Comparison of ENCODE assay signal across 2 fruit fly cellular contexts in genomic region chr3L:5834245-5834644, dm6.
TF ChIP-seq lines count a peak whose summit lies in the region.

No protein-coding gene starts in this region.

TF ChIP-seq in whole organism, embryonic, 481 proteins besides CTCF, POLR2A, EP300 and RAD21 (continued from another document and continues in another):
- TF ChIP-seq yki (optimal IDR thresholded peaks at IDR 0.05; lab: Kevin White, UChicago) (no peak), CG11696 (GFP tag; IDR thresholded peaks at IDR 0.05; lab: Robert Waterston, UW) (no peak), CG14014 (GFP tag; IDR thresholded peaks at IDR 0.05; lab: Robert Waterston, UW) (no peak), CG14667 (GFP tag; IDR thresholded peaks at IDR 0.05; lab: Robert Waterston, UW) (no peak), chn (GFP tag; optimal IDR thresholded peaks at IDR 0.05; lab: Kevin White, UChicago) (peak; percentile 16), hth (optimal IDR thresholded peaks at IDR 0.05; lab: Kevin White, UChicago) (no peak), CG2875 (GFP tag; optimal IDR thresholded peaks at IDR 0.05; lab: Kevin White, UChicago) (peak; percentile 2), CG17361 (GFP tag; IDR thresholded peaks at IDR 0.05; lab: Robert Waterston, UW) (no peak), shn (GFP tag; optimal IDR thresholded peaks at IDR 0.05; lab: Kevin White, UChicago) (no peak), nmo (GFP tag; optimal IDR thresholded peaks at IDR 0.05; lab: Kevin White, UChicago) (peak; percentile 18), CG6791 (GFP tag; IDR thresholded peaks at IDR 0.05; lab: Robert Waterston, UW; ENCODE audit: partially characterized antibody) (no peak), CG2712 (tag; optimal IDR thresholded peaks at IDR 0.05; lab: Kevin White, UChicago) (peak; percentile 12), eve (GFP tag; optimal IDR thresholded peaks at IDR 0.05; lab: Kevin White, UChicago) (no peak), CG30431 (GFP tag; optimal IDR thresholded peaks at IDR 0.05; lab: Kevin White, UChicago) (peak; percentile 28), CG3281 (GFP tag; optimal IDR thresholded peaks at IDR 0.05; lab: Kevin White, UChicago) (no peak), CG10321 (GFP tag; IDR thresholded peaks at IDR 0.05; lab: Robert Waterston, UW) (no peak), CG11560 (tag; IDR thresholded peaks at IDR 0.05; lab: Robert Waterston, UW) (no peak), CG2120 (GFP tag; optimal IDR thresholded peaks at IDR 0.05; lab: Kevin White, UChicago) (no peak), cg (GFP tag; optimal IDR thresholded peaks at IDR 0.05; lab: Kevin White, UChicago) (no peak), kah (GFP tag; optimal IDR thresholded peaks at IDR 0.05; lab: Kevin White, UChicago) (no peak), sens-2 (GFP tag; IDR thresholded peaks at IDR 0.05; lab: Robert Waterston, UW) (peak; percentile 38; the same call in 1 of the 2 replicates), ranshi (GFP tag; IDR thresholded peaks at IDR 0.05; lab: Robert Waterston, UW) (no peak), CrebB (tag; optimal IDR thresholded peaks at IDR 0.05; lab: Kevin White, UChicago) (no peak), luna (GFP tag; optimal IDR thresholded peaks at IDR 0.05; lab: Kevin White, UChicago) (no peak), YL-1 (GFP tag; optimal IDR thresholded peaks at IDR 0.05; lab: Kevin White, UChicago) (no peak), tgo (GFP tag; IDR thresholded peaks at IDR 0.05; lab: Robert Waterston, UW) (peak; percentile 31; the same call in 1 of the 3 replicates), onecut (GFP tag; IDR thresholded peaks at IDR 0.05; lab: Robert Waterston, UW) (no peak), ara (GFP tag; IDR thresholded peaks at IDR 0.05; lab: Robert Waterston, UW) (peak; percentile 43; the same call in 1 of the 2 replicates), CG14860 (GFP tag; IDR thresholded peaks at IDR 0.05; lab: Robert Waterston, UW; ENCODE audit: partially characterized antibody) (no peak), CG7786 (GFP tag; optimal IDR thresholded peaks at IDR 0.05; lab: Kevin White, UChicago) (no peak), CG1233 (GFP tag; optimal IDR thresholded peaks at IDR 0.05; lab: Kevin White, UChicago) (no peak), Kr (GFP tag; optimal IDR thresholded peaks at IDR 0.05; lab: Kevin White, UChicago) (no peak), CG5245 (GFP tag; optimal IDR thresholded peaks at IDR 0.05; lab: Kevin White, UChicago) (no peak), tin (GFP tag; optimal IDR thresholded peaks at IDR 0.05; lab: Kevin White, UChicago) (no peak), CG31441 (GFP tag; IDR thresholded peaks at IDR 0.05; lab: Robert Waterston, UW) (no peak), ash1 (GFP tag; optimal IDR thresholded peaks at IDR 0.05; lab: Kevin White, UChicago) (no peak), CG1792 (GFP tag; optimal IDR thresholded peaks at IDR 0.05; lab: Kevin White, UChicago) (no peak), crp (GFP tag; optimal IDR thresholded peaks at IDR 0.05; lab: Kevin White, UChicago) (no peak), E2f2 (GFP tag; IDR thresholded peaks at IDR 0.05; lab: Robert Waterston, UW) (no peak), btn (GFP tag; optimal IDR thresholded peaks at IDR 0.05; lab: Kevin White, UChicago) (no peak), bbx (GFP tag; IDR thresholded peaks at IDR 0.05; lab: Robert Waterston, UW; ENCODE audit: partially characterized antibody) (no peak), CG9215 (GFP tag; IDR thresholded peaks at IDR 0.05; lab: Robert Waterston, UW) (no peak), Xrp1 (GFP tag; IDR thresholded peaks at IDR 0.05; lab: Robert Waterston, UW) (no peak), Scr (GFP tag; IDR thresholded peaks at IDR 0.05; lab: Robert Waterston, UW; ENCODE audit: partially characterized antibody) (no peak), gem (tag; optimal IDR thresholded peaks at IDR 0.05; lab: Kevin White, UChicago) (peak; percentile 31), CG15269 (tag; optimal IDR thresholded peaks at IDR 0.05; lab: Kevin White, UChicago) (no peak), zfh2 (GFP tag; optimal IDR thresholded peaks at IDR 0.05; lab: Kevin White, UChicago) (no peak), trh (GFP tag; optimal IDR thresholded peaks at IDR 0.05; lab: Kevin White, UChicago) (no peak), MBD-R2 (GFP tag; IDR thresholded peaks at IDR 0.05; lab: Robert Waterston, UW) (no peak), Dfd (GFP tag; optimal IDR thresholded peaks at IDR 0.05; lab: Kevin White, UChicago) (no peak), CG12942 (GFP tag; optimal IDR thresholded peaks at IDR 0.05; lab: Kevin White, UChicago) (peak; percentile 3), Mes4 (GFP tag; optimal IDR thresholded peaks at IDR 0.05; lab: Kevin White, UChicago) (no peak), maf-S (GFP tag; optimal IDR thresholded peaks at IDR 0.05; lab: Kevin White, UChicago) (no peak), wek (GFP tag; optimal IDR thresholded peaks at IDR 0.05; lab: Kevin White, UChicago) (no peak), ham (GFP tag; IDR thresholded peaks at IDR 0.05; lab: Robert Waterston, UW) (no peak), Abd-B (GFP tag; optimal IDR thresholded peaks at IDR 0.05; lab: Kevin White, UChicago) (no peak), CG4282 (GFP tag; optimal IDR thresholded peaks at IDR 0.05; lab: Kevin White, UChicago) (no peak), CG7839 (tag; optimal IDR thresholded peaks at IDR 0.05; lab: Kevin White, UChicago) (peak; percentile 16), CG9797 (GFP tag; optimal IDR thresholded peaks at IDR 0.05; lab: Kevin White, UChicago) (no peak), CG15073 (GFP tag; optimal IDR thresholded peaks at IDR 0.05; lab: Kevin White, UChicago) (no peak), Fer1 (GFP tag; optimal IDR thresholded peaks at IDR 0.05; lab: Kevin White, UChicago) (no peak), caup (GFP tag; optimal IDR thresholded peaks at IDR 0.05; lab: Kevin White, UChicago; ENCODE audit: severe bottlenecking) (no peak), CG8478 (optimal IDR thresholded peaks at IDR 0.05; lab: Kevin White, UChicago) (no peak), CG10267 (tag; optimal IDR thresholded peaks at IDR 0.05; lab: Kevin White, UChicago) (no peak), Hr39 (optimal IDR thresholded peaks at IDR 0.05; lab: Kevin White, UChicago) (no peak), Xbp1 (GFP tag; optimal IDR thresholded peaks at IDR 0.05; lab: Kevin White, UChicago) (peak; percentile 37), Sox102F (GFP tag; optimal IDR thresholded peaks at IDR 0.05; lab: Kevin White, UChicago) (peak; percentile 61), Spps (tag; optimal IDR thresholded peaks at IDR 0.05; lab: Kevin White, UChicago) (no peak), Hmx (GFP tag; optimal IDR thresholded peaks at IDR 0.05; lab: Kevin White, UChicago) (no peak)

TF ChIP-seq in whole organism, prepupa, 60 proteins besides CTCF, POLR2A, EP300 and RAD21 (continued from another document):
- peak; percentile 79 for TF ChIP-seq CG11762 (GFP tag; optimal IDR thresholded peaks at IDR 0.05; lab: Kevin White, UChicago; ENCODE audit: insufficient read depth)
- TF ChIP-seq Ets21C (GFP tag; optimal IDR thresholded peaks at IDR 0.05; lab: Kevin White, UChicago) = peak; percentile 0
- no peak for TF ChIP-seq Blimp-1 (GFP tag; optimal IDR thresholded peaks at IDR 0.05; lab: Kevin White, UChicago)
- peak; percentile 34 for TF ChIP-seq Sox102F (GFP tag; optimal IDR thresholded peaks at IDR 0.05; lab: Kevin White, UChicago)
- TF ChIP-seq spab (GFP tag; optimal IDR thresholded peaks at IDR 0.05; lab: Kevin White, UChicago) = peak; percentile 80
- TF ChIP-seq CG11902 (GFP tag; optimal IDR thresholded peaks at IDR 0.05; lab: Kevin White, UChicago) = peak; percentile 33
- TF ChIP-seq Hr38 (GFP tag; optimal IDR thresholded peaks at IDR 0.05; lab: Kevin White, UChicago) = peak; percentile 91
- TF ChIP-seq Eip78C (GFP tag; lab: Kevin White, UChicago) = peak; percentile 95
- TF ChIP-seq CG1621 (tag; optimal IDR thresholded peaks at IDR 0.05; lab: Kevin White, UChicago) = peak; percentile 67
- TF ChIP-seq CG8632 (GFP tag; optimal IDR thresholded peaks at IDR 0.05; lab: Kevin White, UChicago) = peak; percentile 43
- TF ChIP-seq svp (GFP tag; lab: Kevin White, UChicago) = peak; percentile 82
- peak; percentile 62 for TF ChIP-seq topi (GFP tag; optimal IDR thresholded peaks at IDR 0.05; lab: Kevin White, UChicago)
- TF ChIP-seq CG10669 (GFP tag; optimal IDR thresholded peaks at IDR 0.05; lab: Kevin White, UChicago) = peak; percentile 80
- peak; percentile 51 for TF ChIP-seq CG8319 (GFP tag; optimal IDR thresholded peaks at IDR 0.05; lab: Kevin White, UChicago)
- peak; percentile 59 for TF ChIP-seq lz (GFP tag; optimal IDR thresholded peaks at IDR 0.05; lab: Kevin White, UChicago)
- peak; percentile 92 for TF ChIP-seq CG4318 (GFP tag; optimal IDR thresholded peaks at IDR 0.05; lab: Kevin White, UChicago)
- TF ChIP-seq Smox (GFP tag; optimal IDR thresholded peaks at IDR 0.05; lab: Kevin White, UChicago) = peak; percentile 34
- peak; percentile 90 for TF ChIP-seq dac (GFP tag; optimal IDR thresholded peaks at IDR 0.05; lab: Kevin White, UChicago)
- peak; percentile 96 for TF ChIP-seq CG32006 (GFP tag; optimal IDR thresholded peaks at IDR 0.05; lab: Kevin White, UChicago)
- TF ChIP-seq cyc (GFP tag; optimal IDR thresholded peaks at IDR 0.05; lab: Kevin White, UChicago) = peak; percentile 67
- TF ChIP-seq CG3032 (tag; optimal IDR thresholded peaks at IDR 0.05; lab: Kevin White, UChicago) = peak; percentile 77
- TF ChIP-seq CG34406 (GFP tag; optimal IDR thresholded peaks at IDR 0.05; lab: Kevin White, UChicago) = peak; percentile 64
- peak; percentile 73 for TF ChIP-seq dsx (GFP tag; optimal IDR thresholded peaks at IDR 0.05; lab: Kevin White, UChicago; ENCODE audit: poor library complexity, severe bottlenecking)
- peak; percentile 59 for TF ChIP-seq esn (GFP tag; optimal IDR thresholded peaks at IDR 0.05; lab: Kevin White, UChicago)
- peak; percentile 70 for TF ChIP-seq CG16779 (tag; optimal IDR thresholded peaks at IDR 0.05; lab: Kevin White, UChicago)
- peak; percentile 84 for TF ChIP-seq CG7368 (GFP tag; optimal IDR thresholded peaks at IDR 0.05; lab: Kevin White, UChicago)
- peak; percentile 46 for TF ChIP-seq Sox15 (GFP tag; optimal IDR thresholded peaks at IDR 0.05; lab: Kevin White, UChicago)
- peak; percentile 94 for TF ChIP-seq CG6276 (GFP tag; optimal IDR thresholded peaks at IDR 0.05; lab: Kevin White, UChicago)
- TF ChIP-seq CG15336 (GFP tag; IDR thresholded peaks at IDR 0.05; lab: Robert Waterston, UW) = peak; percentile 96
- peak; percentile 88 for TF ChIP-seq net (GFP tag; optimal IDR thresholded peaks at IDR 0.05; lab: Kevin White, UChicago)
- TF ChIP-seq Eip93F (GFP tag; optimal IDR thresholded peaks at IDR 0.05; lab: Kevin White, UChicago) = no peak
- peak; percentile 87 for TF ChIP-seq CG10631 (GFP tag; optimal IDR thresholded peaks at IDR 0.05; lab: Kevin White, UChicago)
- TF ChIP-seq CG6163 (GFP tag; IDR thresholded peaks at IDR 0.05; lab: Robert Waterston, UW) = peak; percentile 97
- peak; percentile 91 for TF ChIP-seq pdm3 (GFP tag; optimal IDR thresholded peaks at IDR 0.05; lab: Kevin White, UChicago)
- TF ChIP-seq CG6792 (GFP tag; optimal IDR thresholded peaks at IDR 0.05; lab: Kevin White, UChicago) = peak; percentile 74
- TF ChIP-seq vri (GFP tag; optimal IDR thresholded peaks at IDR 0.05; lab: Kevin White, UChicago) = peak; percentile 17
- peak; percentile 27 for TF ChIP-seq fd85E (GFP tag; optimal IDR thresholded peaks at IDR 0.05; lab: Kevin White, UChicago)
TF ChIP-seq in whole organism, prepupa: peak in this region for 55.
